Fruit fly (Drosophila melanogaster) whole organism, embryonic: ENCODE data around the gene CG6788.
A peak's percentile ranks its signal among the peaks of the same experiment; 100 is the strongest.

Source experiments
- Asciz ChIP-seq: fragments of 200-800 bp; sonication (Bioruptor generic); optimal IDR thresholded peaks from 2 replicates; lab custom pipeline; 2017; ENCODE audit warnings: missing biosample characterization, mild to moderate bottlenecking, missing genetic modification characterization, missing genetic modification reagents
- Atf6 ChIP-seq: fragments of 200-800 bp; sonication (Bioruptor generic); IDR thresholded peaks from 2 replicates; pipeline ENCODE4 v1.3.6; 2022; ENCODE audit warnings: missing biosample characterization, missing genetic modification characterization
- C15 ChIP-seq: fragments of 200-800 bp; sonication (Bioruptor generic); IDR thresholded peaks from 3 replicates; pipeline ENCODE4 v1.3.6; 2022; ENCODE audit warnings: missing biosample characterization, missing genetic modification characterization
- CG11398 ChIP-seq: fragments of 200-800 bp; sonication (Bioruptor generic); optimal IDR thresholded peaks from 2 replicates; lab custom pipeline; 2016; ENCODE audit warnings: missing biosample characterization, missing genetic modification characterization
- CG11504 ChIP-seq: fragments of 200-800 bp; sonication (Bioruptor generic); optimal IDR thresholded peaks from 3 replicates; lab custom pipeline; 2019; ENCODE audit warnings: missing biosample characterization, mild to moderate bottlenecking, missing genetic modification characterization, moderate library complexity
- CG12299 ChIP-seq: fragments of 200-800 bp; sonication (Bioruptor generic); optimal IDR thresholded peaks from 2 replicates; lab custom pipeline; 2018; ENCODE audit warnings: missing biosample characterization, mild to moderate bottlenecking, missing genetic modification characterization
- CG13123 ChIP-seq: fragments of 200-800 bp; sonication (Bioruptor generic); optimal IDR thresholded peaks from 2 replicates; lab custom pipeline; 2016; ENCODE audit warnings: missing biosample characterization, missing genetic modification characterization
- CG13424 ChIP-seq: fragments of 200-800 bp; sonication (Bioruptor generic); optimal IDR thresholded peaks from 2 replicates; lab custom pipeline; 2019; ENCODE audit warnings: missing biosample characterization, mild to moderate bottlenecking, missing genetic modification characterization, moderate library complexity
- CG13775 ChIP-seq: fragments of 200-800 bp; sonication (Bioruptor generic); optimal IDR thresholded peaks from 3 replicates; lab custom pipeline; 2017; ENCODE audit warnings: missing biosample characterization, mild to moderate bottlenecking, missing genetic modification characterization
- CG17385 ChIP-seq: fragments of 200-800 bp; sonication (Bioruptor generic); optimal IDR thresholded peaks from 3 replicates; lab custom pipeline; 2018; ENCODE audit warnings: missing biosample characterization, mild to moderate bottlenecking, missing genetic modification characterization
- CG2199 ChIP-seq: fragments of 200-800 bp; sonication (Bioruptor generic); IDR thresholded peaks from 3 replicates; pipeline ENCODE4 v1.3.6; 2022; ENCODE audit warnings: missing biosample characterization, missing genetic modification characterization
- CG2202 ChIP-seq: fragments of 200-800 bp; sonication (Bioruptor generic); optimal IDR thresholded peaks from 2 replicates; lab custom pipeline; 2018; ENCODE audit warnings: missing biosample characterization, mild to moderate bottlenecking, missing genetic modification characterization
- CG30020 ChIP-seq: fragments of 200-800 bp; optimal IDR thresholded peaks from 2 replicates; lab custom pipeline; 2019; ENCODE audit warnings: missing biosample characterization, mild to moderate bottlenecking, missing genetic modification characterization, moderate library complexity
- CG32772 ChIP-seq: fragments of 200-800 bp; sonication (Bioruptor generic); IDR thresholded peaks from 2 replicates; pipeline ENCODE4 v1.3.6; 2022; ENCODE audit warnings: missing biosample characterization, missing genetic modification characterization
- CG4617 ChIP-seq: fragments of 200-800 bp; sonication (Bioruptor generic); optimal IDR thresholded peaks from 3 replicates; lab custom pipeline; 2016; ENCODE audit warnings: missing biosample characterization, missing genetic modification characterization, borderline replicate concordance
- CG6654 ChIP-seq: fragments of 200-800 bp; sonication (Bioruptor generic); optimal IDR thresholded peaks from 2 replicates; lab custom pipeline; 2017; ENCODE audit warnings: missing biosample characterization, mild to moderate bottlenecking, missing genetic modification characterization
- CG6765 ChIP-seq: fragments of 200-800 bp; sonication (Bioruptor generic); optimal IDR thresholded peaks from 3 replicates; lab custom pipeline; 2017; ENCODE audit warnings: missing biosample characterization, mild to moderate bottlenecking, missing genetic modification characterization
- Doc2 ChIP-seq: fragments of 200-800 bp; sonication (Bioruptor generic); IDR thresholded peaks from 2 replicates; pipeline ENCODE4 v1.3.6; 2022; ENCODE audit warnings: missing biosample characterization, missing genetic modification characterization
- ERR ChIP-seq: fragments of 200-800 bp; sonication (Bioruptor generic); optimal IDR thresholded peaks from 2 replicates; lab custom pipeline; 2016; ENCODE audit warnings: missing biosample characterization, missing genetic modification characterization
- H15 ChIP-seq: fragments of 200-800 bp; sonication (Bioruptor generic); IDR thresholded peaks from 3 replicates; pipeline ENCODE4 v1.3.6; 2022; ENCODE audit warnings: missing biosample characterization, missing genetic modification characterization
- HLH3B ChIP-seq: fragments of 200-800 bp; sonication (Bioruptor generic); IDR thresholded peaks from 2 replicates; pipeline ENCODE4 v1.3.6; 2022; ENCODE audit warnings: missing biosample characterization, missing genetic modification characterization
- HLH4C ChIP-seq: fragments of 200-800 bp; sonication (Bioruptor generic); IDR thresholded peaks from 3 replicates; pipeline ENCODE4 v1.3.6; 2022; ENCODE audit warnings: missing biosample characterization, missing genetic modification characterization; ENCODE audit not compliant: partially characterized antibody
- Hr51 ChIP-seq, 2 experiments: fragments of 200-800 bp; sonication (Bioruptor generic); optimal IDR thresholded peaks; 2 replicates in 1 of 2; 3 replicates in 1 of 2; lab custom pipeline; 2016 to 2018; ENCODE audit warnings: missing biosample characterization in 2 of 2, missing genetic modification characterization in 2 of 2, mild to moderate bottlenecking in 1 of 2, moderate library complexity in 1 of 2
- Jarid2 ChIP-seq: fragments of 200-800 bp; sonication (Bioruptor generic); optimal IDR thresholded peaks from 3 replicates; lab custom pipeline; 2017; ENCODE audit warnings: mild to moderate bottlenecking, missing biosample characterization, missing genetic modification reagents, missing genetic modification characterization
- MTF-1 ChIP-seq: fragments of 200-800 bp; sonication (Bioruptor generic); optimal IDR thresholded peaks from 2 replicates; lab custom pipeline; 2018; ENCODE audit warnings: missing biosample characterization, mild to moderate bottlenecking, missing genetic modification characterization, borderline replicate concordance
- Mad ChIP-seq: fragments of 200-800 bp; sonication (Bioruptor generic); optimal IDR thresholded peaks from 2 replicates; lab custom pipeline; 2016; ENCODE audit warnings: missing biosample characterization, missing genetic modification characterization
- Nf-YA ChIP-seq: fragments of 200-800 bp; sonication (Bioruptor generic); IDR thresholded peaks from 2 replicates; pipeline ENCODE4 v1.3.6; 2022; ENCODE audit warnings: missing biosample characterization, missing genetic modification characterization
- Nf-YB ChIP-seq: fragments of 200-800 bp; sonication (Bioruptor generic); optimal IDR thresholded peaks from 3 replicates; lab custom pipeline; 2019; ENCODE audit warnings: missing biosample characterization, mild to moderate bottlenecking, missing genetic modification characterization, moderate library complexity
- PHDP ChIP-seq: fragments of 200-800 bp; sonication (Bioruptor generic); optimal IDR thresholded peaks from 3 replicates; lab custom pipeline; 2018; ENCODE audit warnings: missing biosample characterization, mild to moderate bottlenecking, missing genetic modification characterization, moderate library complexity
- Vsx1 ChIP-seq: fragments of 200-800 bp; sonication (Bioruptor generic); optimal IDR thresholded peaks from 2 replicates; lab custom pipeline; 2017; ENCODE audit warnings: missing biosample characterization, mild to moderate bottlenecking, missing genetic modification characterization, missing genetic modification reagents
- al ChIP-seq: fragments of 200-800 bp; sonication (Bioruptor generic); IDR thresholded peaks from 2 replicates; pipeline ENCODE4 v1.3.6; 2022; ENCODE audit warnings: missing biosample characterization, missing genetic modification characterization
- br ChIP-seq: fragments of >200 bp; optimal IDR thresholded peaks from 2 replicates; lab custom pipeline; 2017
- cato ChIP-seq: fragments of 200-800 bp; sonication (Bioruptor generic); optimal IDR thresholded peaks from 2 replicates; lab custom pipeline; 2016; ENCODE audit warnings: missing biosample characterization, missing genetic modification characterization, borderline replicate concordance
- caup ChIP-seq: fragments of 200-800 bp; sonication (Bioruptor generic); optimal IDR thresholded peaks from 3 replicates; lab custom pipeline; 2017; ENCODE audit warnings: missing biosample characterization, mild to moderate bottlenecking, missing genetic modification characterization, moderate library complexity; ENCODE audit not compliant: severe bottlenecking
- chm ChIP-seq: fragments of 200-800 bp; sonication (Bioruptor generic); IDR thresholded peaks from 2 replicates; pipeline ENCODE4 v1.3.6; 2022; ENCODE audit warnings: missing biosample characterization, missing genetic modification characterization
- ci ChIP-seq: fragments of 200-800 bp; sonication (Bioruptor generic); IDR thresholded peaks from 3 replicates; pipeline ENCODE4 v1.3.6; 2022; ENCODE audit warnings: missing biosample characterization, missing genetic modification characterization
- corto ChIP-seq: fragments of 200-800 bp; sonication (Bioruptor generic); optimal IDR thresholded peaks from 2 replicates; lab custom pipeline; 2016; ENCODE audit warnings: missing biosample characterization, mild to moderate bottlenecking, missing genetic modification characterization, moderate library complexity
- da ChIP-seq: fragments of 200-800 bp; sonication (Bioruptor generic); optimal IDR thresholded peaks from 2 replicates; lab custom pipeline; 2016; ENCODE audit warnings: missing biosample characterization, missing genetic modification characterization
- dmrt11E ChIP-seq: fragments of 200-800 bp; sonication (Bioruptor generic); optimal IDR thresholded peaks from 3 replicates; lab custom pipeline; 2018; ENCODE audit warnings: missing biosample characterization, mild to moderate bottlenecking, missing genetic modification characterization, moderate library complexity
- esg ChIP-seq: fragments of 200-800 bp; sonication (Bioruptor generic); conservative IDR thresholded peaks from 2 replicates; pipeline ENCODE4 v1.3.6; 2022; ENCODE audit warnings: missing biosample characterization, missing genetic modification characterization
- fru ChIP-seq: fragments of >200 bp; optimal IDR thresholded peaks from 2 replicates; lab custom pipeline; 2017
- gce ChIP-seq: fragments of 200-800 bp; sonication (Bioruptor generic); IDR thresholded peaks from 3 replicates; pipeline ENCODE4 v1.3.6; 2022; ENCODE audit warnings: missing biosample characterization, missing genetic modification characterization
- her ChIP-seq: fragments of 200-800 bp; sonication (Bioruptor generic); optimal IDR thresholded peaks from 2 replicates; lab custom pipeline; 2016; ENCODE audit warnings: missing biosample characterization, missing genetic modification characterization
- nerfin-2 ChIP-seq: fragments of 200-800 bp; sonication (Bioruptor generic); IDR thresholded peaks from 2 replicates; pipeline ENCODE4 v1.3.6; 2022; ENCODE audit warnings: missing biosample characterization, missing genetic modification characterization; ENCODE audit not compliant: partially characterized antibody
- onecut ChIP-seq: fragments of 200-800 bp; sonication (Bioruptor generic); IDR thresholded peaks from 2 replicates; pipeline ENCODE4 v1.3.6; 2022; ENCODE audit warnings: missing biosample characterization, missing genetic modification characterization
- pan ChIP-seq, 4 experiments: fragments of >200 bp in 3 of 4; fragments of 200-800 bp in 1 of 4; sonication (Bioruptor generic) in 1 of 4; optimal IDR thresholded peaks in 3 of 4; IDR thresholded peaks in 1 of 4; 2 replicates each; pipeline versions ENCODE4 v1.3.6 to Lab custom; 2017 to 2022; ENCODE audit warnings: missing biosample characterization in 2 of 4, missing genetic modification characterization in 2 of 4, mixed read lengths in 1 of 4
- pum ChIP-seq: fragments of 200-800 bp; sonication (Bioruptor generic); optimal IDR thresholded peaks from 2 replicates; lab custom pipeline; 2016; ENCODE audit warnings: missing biosample characterization, missing genetic modification characterization
- shn ChIP-seq: fragments of 200-800 bp; sonication (Bioruptor generic); optimal IDR thresholded peaks from 3 replicates; lab custom pipeline; 2016; ENCODE audit warnings: missing biosample characterization, missing genetic modification characterization
- tio ChIP-seq: fragments of 200-800 bp; sonication (Bioruptor generic); optimal IDR thresholded peaks from 2 replicates; lab custom pipeline; 2017; ENCODE audit warnings: missing biosample characterization, missing genetic modification characterization, inconsistent platforms
- unpg ChIP-seq: fragments of 200-800 bp; sonication (Bioruptor generic); optimal IDR thresholded peaks from 3 replicates; lab custom pipeline; 2018; ENCODE audit warnings: missing biosample characterization, mild to moderate bottlenecking, missing genetic modification characterization, moderate library complexity

Gene CG6788

dm6 chrX:17844623-17845022, 43.4 kb upstream of the CG6788 start, which contains the start of the genes CG8142 and Ucp4A (continued):
- TF ChIP-seq Asciz (GFP tag; lab: Kevin White, UChicago) (peak; percentile 76), CG2202 (peak; percentile 60), HLH3B (GFP tag; lab: Robert Waterston, UW) (peak; percentile 95), dmrt11E (peak; percentile 91), CG12299 (tag; lab: Kevin White, UChicago) (peak; percentile 82), CG17385 (GFP tag; lab: Kevin White, UChicago) (peak; percentile 79), her (no peak), CG30020 (tag; lab: Kevin White, UChicago) (peak; percentile 76), pum (GFP tag; lab: Kevin White, UChicago) (peak; percentile 66), CG11398 (GFP tag; lab: Kevin White, UChicago) (no peak), Hr51 (GFP tag; optimal IDR thresholded peaks at IDR 0.05; lab: Kevin White, UChicago) (peak; percentile 77 to 86), CG6765 (GFP tag; lab: Kevin White, UChicago) (peak; percentile 77), Doc2 (GFP tag; lab: Robert Waterston, UW) (peak; percentile 79), da (peak; percentile 8), Atf6 (GFP tag; lab: Robert Waterston, UW) (peak; percentile 96), ERR (GFP tag; lab: Kevin White, UChicago) (no peak), Vsx1 (GFP tag; lab: Kevin White, UChicago) (peak; percentile 68), CG11504 (tag; lab: Kevin White, UChicago) (peak; percentile 91), pan (optimal IDR thresholded peaks at IDR 0.05; lab: Kevin White, UChicago) (no peak), pan (GFP tag; optimal IDR thresholded peaks at IDR 0.05 in 1 of 2, IDR thresholded peaks at IDR 0.05 in 1 of 2) (peak in 1 of 2 experiments; percentile 98), ci (GFP tag; lab: Robert Waterston, UW) (peak; percentile 93), CG13775 (GFP tag; lab: Kevin White, UChicago) (peak; percentile 94), esg (peak; percentile 97), corto (GFP tag; lab: Kevin White, UChicago) (no peak), cato (GFP tag; lab: Kevin White, UChicago) (peak; percentile 86), caup (GFP tag; lab: Kevin White, UChicago) (peak; percentile 89), MTF-1 (GFP tag; lab: Kevin White, UChicago) (peak; percentile 73), shn (GFP tag; lab: Kevin White, UChicago) (peak; percentile 20), chm (peak; percentile 83), Nf-YA (GFP tag; lab: Robert Waterston, UW) (peak; percentile 91), PHDP (tag; lab: Kevin White, UChicago) (peak; percentile 90), al (peak; percentile 93), C15 (peak; percentile 89), nerfin-2 (GFP tag; lab: Robert Waterston, UW) (peak; percentile 21; the same call in 1 of the 2 replicates), br (lab: Kevin White, UChicago) (no peak), H15 (GFP tag; lab: Robert Waterston, UW) (peak; percentile 95), CG4617 (GFP tag; lab: Kevin White, UChicago) (peak; percentile 87), Jarid2 (no peak), CG2199 (GFP tag; lab: Robert Waterston, UW) (peak; percentile 79; the same call in 1 of the 3 replicates), onecut (GFP tag; lab: Robert Waterston, UW) (peak; percentile 82), unpg (peak; percentile 91), fru (no peak), Nf-YB (peak; percentile 63), tio (GFP tag; lab: Kevin White, UChicago) (peak; percentile 91), CG13123 (GFP tag; lab: Kevin White, UChicago) (peak; percentile 78), CG13424 (tag; lab: Kevin White, UChicago) (peak; percentile 96), gce (peak; percentile 89), HLH4C (GFP tag; lab: Robert Waterston, UW) (no peak), Mad (GFP tag; lab: Kevin White, UChicago) (peak; percentile 72), CG6654 (GFP tag; lab: Kevin White, UChicago) (peak; percentile 62), CG32772 (GFP tag; lab: Robert Waterston, UW) (peak; percentile 97)
